Fruit fly (Drosophila melanogaster) whole organism, embryonic: Measurements from ENCODE around the gene CG43925.

Source experiments
- CG11398 ChIP-seq: fragments of 200-800 bp; sonication (Bioruptor generic); optimal IDR thresholded peaks from 2 replicates; lab custom pipeline; 2016; ENCODE audit warnings: missing biosample characterization, missing genetic modification characterization
- CG12071 ChIP-seq: fragments of 200-800 bp; sonication (Bioruptor generic); optimal IDR thresholded peaks from 3 replicates; lab custom pipeline; 2018; ENCODE audit warnings: missing biosample characterization, mild to moderate bottlenecking, missing genetic modification characterization
- CG12236 ChIP-seq: fragments of 200-800 bp; sonication (Bioruptor generic); optimal IDR thresholded peaks from 2 replicates; lab custom pipeline; 2016; ENCODE audit warnings: missing biosample characterization, missing genetic modification characterization
- CG12659 ChIP-seq: fragments of 200-800 bp; sonication (Bioruptor generic); optimal IDR thresholded peaks from 3 replicates; lab custom pipeline; 2017; ENCODE audit warnings: mild to moderate bottlenecking, missing biosample characterization, missing genetic modification reagents, missing genetic modification characterization
- CG12769 ChIP-seq: fragments of 200-800 bp; sonication (Bioruptor generic); optimal IDR thresholded peaks from 2 replicates; lab custom pipeline; 2019; ENCODE audit warnings: missing biosample characterization, mild to moderate bottlenecking, missing genetic modification characterization, moderate library complexity
- CG13624 ChIP-seq: fragments of 200-800 bp; sonication (Bioruptor generic); optimal IDR thresholded peaks from 2 replicates; lab custom pipeline; 2016; ENCODE audit warnings: missing biosample characterization, missing genetic modification characterization
- CG13894 ChIP-seq: fragments of 200-800 bp; sonication (Bioruptor generic); optimal IDR thresholded peaks from 3 replicates; lab custom pipeline; 2018; ENCODE audit warnings: missing biosample characterization, mild to moderate bottlenecking, missing genetic modification characterization, moderate library complexity
- CG14710 ChIP-seq: fragments of 200-800 bp; sonication (Bioruptor generic); optimal IDR thresholded peaks from 3 replicates; lab custom pipeline; 2019; ENCODE audit warnings: missing biosample characterization, mild to moderate bottlenecking, missing genetic modification characterization, moderate library complexity
- CG1602 ChIP-seq: fragments of 200-800 bp; sonication (Bioruptor generic); optimal IDR thresholded peaks from 3 replicates; lab custom pipeline; 2016; ENCODE audit warnings: missing biosample characterization, missing genetic modification characterization
- CG17328 ChIP-seq: fragments of 200-800 bp; sonication (Bioruptor generic); IDR thresholded peaks from 2 replicates; pipeline ENCODE4 v1.3.6; 2022; ENCODE audit warnings: missing biosample characterization, missing genetic modification characterization
- CG2202 ChIP-seq: fragments of 200-800 bp; sonication (Bioruptor generic); optimal IDR thresholded peaks from 2 replicates; lab custom pipeline; 2018; ENCODE audit warnings: missing biosample characterization, mild to moderate bottlenecking, missing genetic modification characterization
- CG32532 ChIP-seq: fragments of 200-800 bp; sonication (Bioruptor generic); IDR thresholded peaks from 2 replicates; pipeline ENCODE4 v1.3.6; 2022; ENCODE audit warnings: missing biosample characterization, missing genetic modification characterization
- CG3281 ChIP-seq: fragments of 200-800 bp; sonication (Bioruptor generic); optimal IDR thresholded peaks from 3 replicates; lab custom pipeline; 2017; ENCODE audit warnings: missing biosample characterization, mild to moderate bottlenecking, missing genetic modification characterization
- CG3726 ChIP-seq: fragments of 200-800 bp; sonication (Bioruptor generic); IDR thresholded peaks from 3 replicates; pipeline ENCODE4, ENCODE4 v1.3.6; 2022; ENCODE audit warnings: missing biosample characterization, missing genetic modification characterization
- CG6689 ChIP-seq: fragments of 200-800 bp; sonication (Bioruptor generic); IDR thresholded peaks from 2 replicates; pipeline ENCODE4 v1.3.6; 2022; ENCODE audit warnings: missing biosample characterization, missing genetic modification characterization
- CG6765 ChIP-seq: fragments of 200-800 bp; sonication (Bioruptor generic); optimal IDR thresholded peaks from 3 replicates; lab custom pipeline; 2017; ENCODE audit warnings: missing biosample characterization, mild to moderate bottlenecking, missing genetic modification characterization
- CG6791 ChIP-seq: fragments of 200-800 bp; sonication (Bioruptor generic); IDR thresholded peaks from 3 replicates; pipeline ENCODE4 v1.3.6; 2022; ENCODE audit warnings: missing biosample characterization, missing genetic modification characterization; ENCODE audit not compliant: partially characterized antibody
- CG7928 ChIP-seq: fragments of 200-800 bp; sonication (Bioruptor generic); optimal IDR thresholded peaks from 2 replicates; lab custom pipeline; 2017; ENCODE audit warnings: missing biosample characterization, mild to moderate bottlenecking, missing genetic modification characterization
- Dfd ChIP-seq, 2 experiments: fragments of >200 bp; optimal IDR thresholded peaks; 2 replicates each; lab custom pipeline; 2017; ENCODE audit warnings: missing biosample characterization in 2 of 2, missing genetic modification characterization in 2 of 2
- Ets97D ChIP-seq: fragments of 200-800 bp; sonication (Bioruptor generic); optimal IDR thresholded peaks from 3 replicates; lab custom pipeline; 2016; ENCODE audit warnings: missing biosample characterization, missing genetic modification characterization
- Hmr ChIP-seq: fragments of 200-800 bp; sonication (Bioruptor generic); optimal IDR thresholded peaks from 3 replicates; lab custom pipeline; 2017; ENCODE audit warnings: mild to moderate bottlenecking, missing biosample characterization, missing genetic modification reagents, missing genetic modification characterization
- Lim3 ChIP-seq: fragments of 200-800 bp; sonication (Bioruptor generic); IDR thresholded peaks from 2 replicates; pipeline ENCODE4 v1.3.6; 2022; ENCODE audit warnings: missing biosample characterization, missing genetic modification characterization
- MBD-R2 ChIP-seq: fragments of 200-800 bp; sonication (Bioruptor generic); IDR thresholded peaks from 2 replicates; pipeline ENCODE4 v1.3.6; 2022; ENCODE audit warnings: missing biosample characterization, missing genetic modification characterization
- Med ChIP-seq: fragments of 200-800 bp; sonication (Bioruptor generic); peaks from one replicate; lab custom pipeline; 2016; ENCODE audit warnings: missing biosample characterization, missing genetic modification characterization, mild to moderate bottlenecking, inconsistent platforms, moderate library complexity
- Meics ChIP-seq: fragments of 200-800 bp; sonication (Bioruptor generic); optimal IDR thresholded peaks from 2 replicates; lab custom pipeline; 2017; ENCODE audit warnings: missing biosample characterization, mild to moderate bottlenecking, missing genetic modification characterization
- Nf-YB ChIP-seq: fragments of 200-800 bp; sonication (Bioruptor generic); optimal IDR thresholded peaks from 3 replicates; lab custom pipeline; 2019; ENCODE audit warnings: missing biosample characterization, mild to moderate bottlenecking, missing genetic modification characterization, moderate library complexity
- Sry-β ChIP-seq: fragments of 200-800 bp; sonication (Bioruptor generic); optimal IDR thresholded peaks from 2 replicates; lab custom pipeline; 2018; ENCODE audit warnings: missing biosample characterization, mild to moderate bottlenecking, missing genetic modification characterization, moderate library complexity
- TFAM ChIP-seq: fragments of 200-800 bp; sonication (Bioruptor generic); optimal IDR thresholded peaks from 2 replicates; lab custom pipeline; 2017; ENCODE audit warnings: missing biosample characterization, missing genetic modification characterization, inconsistent platforms
- az2 ChIP-seq: fragments of 200-800 bp; sonication (Bioruptor generic); optimal IDR thresholded peaks from 3 replicates; lab custom pipeline; 2016; ENCODE audit warnings: missing biosample characterization, missing genetic modification characterization
- bcd ChIP-seq: fragments of 200-800 bp; sonication (Bioruptor generic); optimal IDR thresholded peaks from 2 replicates; lab custom pipeline; 2017; ENCODE audit warnings: missing biosample characterization, mild to moderate bottlenecking, missing genetic modification characterization
- cad ChIP-seq: fragments of >200 bp; optimal IDR thresholded peaks from 2 replicates; lab custom pipeline; 2017; ENCODE audit warnings: missing biosample characterization, missing genetic modification characterization
- chinmo ChIP-seq: fragments of 200-800 bp; sonication (Bioruptor generic); IDR thresholded peaks from 4 replicates; pipeline ENCODE4 v1.3.6; 2022; ENCODE audit warnings: missing biosample characterization, missing genetic modification characterization; ENCODE audit not compliant: partially characterized antibody
- corto ChIP-seq: fragments of 200-800 bp; sonication (Bioruptor generic); optimal IDR thresholded peaks from 2 replicates; lab custom pipeline; 2016; ENCODE audit warnings: missing biosample characterization, mild to moderate bottlenecking, missing genetic modification characterization, moderate library complexity
- crc ChIP-seq: fragments of 200-800 bp; sonication (Bioruptor generic); optimal IDR thresholded peaks from 2 replicates; lab custom pipeline; 2016; ENCODE audit warnings: missing biosample characterization, missing genetic modification characterization
- grau ChIP-seq: fragments of 200-800 bp; optimal IDR thresholded peaks from 3 replicates; lab custom pipeline; 2019; ENCODE audit warnings: missing biosample characterization, mild to moderate bottlenecking, missing genetic modification characterization, moderate library complexity
- hb ChIP-seq: fragments of 200-800 bp; sonication (Bioruptor generic); IDR thresholded peaks from 3 replicates; pipeline ENCODE4 v1.3.6; 2022; ENCODE audit warnings: missing biosample characterization, missing genetic modification characterization; ENCODE audit not compliant: partially characterized antibody
- kah ChIP-seq: fragments of 200-800 bp; sonication (Bioruptor generic); optimal IDR thresholded peaks from 2 replicates; lab custom pipeline; 2018; ENCODE audit warnings: missing biosample characterization, mild to moderate bottlenecking, missing genetic modification characterization
- kay ChIP-seq: fragments of 200-800 bp; sonication (Bioruptor generic); optimal IDR thresholded peaks from 2 replicates; lab custom pipeline; 2016; ENCODE audit warnings: missing biosample characterization, missing genetic modification characterization
- lab ChIP-seq: fragments of 200-800 bp; sonication (Bioruptor generic); optimal IDR thresholded peaks from 3 replicates; lab custom pipeline; 2017; ENCODE audit warnings: missing biosample characterization, missing genetic modification characterization, mild to moderate bottlenecking, moderate library complexity, missing genetic modification reagents
- mirr ChIP-seq: fragments of 200-800 bp; sonication (Bioruptor generic); optimal IDR thresholded peaks from 3 replicates; lab custom pipeline; 2018; ENCODE audit warnings: missing biosample characterization, mild to moderate bottlenecking, missing genetic modification characterization
- nau ChIP-seq: fragments of 200-800 bp; sonication (Bioruptor generic); optimal IDR thresholded peaks from 3 replicates; lab custom pipeline; 2017; ENCODE audit warnings: missing biosample characterization, mild to moderate bottlenecking, missing genetic modification characterization, missing genetic modification reagents
- nom ChIP-seq: fragments of 200-800 bp; sonication (Bioruptor generic); optimal IDR thresholded peaks from 2 replicates; lab custom pipeline; 2017; ENCODE audit warnings: missing biosample characterization, missing genetic modification characterization, mild to moderate bottlenecking, moderate library complexity, missing genetic modification reagents
- onecut ChIP-seq: fragments of 200-800 bp; sonication (Bioruptor generic); IDR thresholded peaks from 2 replicates; pipeline ENCODE4 v1.3.6; 2022; ENCODE audit warnings: missing biosample characterization, missing genetic modification characterization
- pan ChIP-seq, 4 experiments: fragments of >200 bp in 3 of 4; fragments of 200-800 bp in 1 of 4; sonication (Bioruptor generic) in 1 of 4; optimal IDR thresholded peaks in 3 of 4; IDR thresholded peaks in 1 of 4; 2 replicates each; pipeline versions ENCODE4 v1.3.6 to Lab custom; 2017 to 2022; ENCODE audit warnings: missing biosample characterization in 2 of 4, missing genetic modification characterization in 2 of 4, mixed read lengths in 1 of 4
- psq ChIP-seq: fragments of 200-800 bp; sonication (Bioruptor generic); optimal IDR thresholded peaks from 2 replicates; lab custom pipeline; 2017; ENCODE audit warnings: missing biosample characterization, missing genetic modification characterization
- sens ChIP-seq: fragments of 200-800 bp; sonication (Bioruptor generic); peaks from one replicate; lab custom pipeline; 2016; ENCODE audit warnings: missing biosample characterization, missing genetic modification characterization
- sob ChIP-seq: fragments of 200-800 bp; sonication (Bioruptor generic); IDR thresholded peaks from 2 replicates; pipeline ENCODE4 v1.3.6; 2022; ENCODE audit warnings: missing biosample characterization, missing genetic modification characterization
- unc-4 ChIP-seq: fragments of 200-800 bp; sonication (Bioruptor generic); IDR thresholded peaks from 2 replicates; pipeline ENCODE4 v1.3.6; 2022; ENCODE audit warnings: missing biosample characterization, missing genetic modification characterization; ENCODE audit not compliant: partially characterized antibody
- usp ChIP-seq: fragments of >200 bp; optimal IDR thresholded peaks from 2 replicates; lab custom pipeline; 2017; ENCODE audit warnings: missing biosample characterization, missing genetic modification characterization
- vvl ChIP-seq: fragments of 200-800 bp; sonication (Bioruptor generic); IDR thresholded peaks from 2 replicates; pipeline ENCODE4 v1.3.6; 2022; ENCODE audit warnings: missing biosample characterization, missing genetic modification characterization

The CG43925 gene

dm6 chr2L:13156349-13156748 lies 19.9 kb upstream of the CG43925 start (continued):
- TF ChIP-seq crc (GFP tag; lab: Kevin White, UChicago) (no peak), kah (no peak), CG6791 (GFP tag; lab: Robert Waterston, UW) (no peak), kay (GFP tag; lab: Kevin White, UChicago) (no peak), CG3726 (GFP tag; lab: Robert Waterston, UW) (no peak), CG12659 (peak; percentile 12), CG11398 (GFP tag; lab: Kevin White, UChicago) (no peak), az2 (GFP tag; lab: Kevin White, UChicago) (no peak), psq (GFP tag; lab: Kevin White, UChicago) (no peak), CG13624 (GFP tag; lab: Kevin White, UChicago) (no peak)

DNA sequence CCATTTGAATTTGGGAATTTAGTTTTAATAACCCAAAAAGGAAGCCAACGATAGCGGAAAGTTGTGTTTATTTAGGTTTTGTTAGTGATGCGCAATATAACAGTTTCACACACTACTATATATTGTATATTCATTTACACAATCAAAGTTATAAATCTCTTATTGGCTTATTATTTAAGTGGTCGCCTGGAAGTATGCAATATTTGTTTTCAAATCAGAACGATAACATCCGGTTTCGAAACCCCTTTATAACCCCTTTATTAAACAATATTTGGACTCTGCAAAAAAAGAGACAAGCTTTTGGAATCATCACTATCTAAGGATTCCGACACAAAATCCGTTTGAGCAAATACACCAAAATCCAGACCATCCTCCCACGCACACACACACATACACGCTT lies 18.3 kb upstream of the CG43925 start:
- TF ChIP-seq CG7928 (GFP tag; lab: Kevin White, UChicago) (no peak), hb (GFP tag; lab: Robert Waterston, UW) (no peak), CG2202 (tag; lab: Kevin White, UChicago) (no peak), Med (peak; percentile 87), CG17328 (GFP tag; lab: Robert Waterston, UW) (no peak), CG13894 (tag; lab: Kevin White, UChicago) (no peak), Lim3 (no peak), MBD-R2 (no peak), CG12769 (tag; lab: Kevin White, UChicago) (no peak), CG6765 (peak; percentile 51), unc-4 (GFP tag; lab: Robert Waterston, UW) (no peak), TFAM (GFP tag; lab: Kevin White, UChicago) (no peak), CG14710 (no peak), onecut (GFP tag; lab: Robert Waterston, UW) (0 out of 2 replicates have a peak, but pooled peaks have one; percentile 11), grau (no peak), Nf-YB (GFP tag; lab: Kevin White, UChicago) (no peak), nom (GFP tag; lab: Kevin White, UChicago) (no peak), Hmr (GFP tag; lab: Kevin White, UChicago) (no peak), CG12071 (peak; percentile 6), Sry-β (no peak), CG6689 (GFP tag; lab: Robert Waterston, UW) (no peak), CG3281 (peak; percentile 51), CG12236 (no peak), CG32532 (GFP tag; lab: Robert Waterston, UW) (peak; percentile 33; the same call in 1 of the 2 replicates), pan (optimal IDR thresholded peaks at IDR 0.05; lab: Kevin White, UChicago) (no peak), pan (GFP tag; optimal IDR thresholded peaks at IDR 0.05 in 1 of 2, IDR thresholded peaks at IDR 0.05 in 1 of 2) (peak in 1 of 2 experiments; percentile 15), sob (GFP tag; lab: Robert Waterston, UW) (no peak), Dfd (GFP tag; optimal IDR thresholded peaks at IDR 0.05; lab: Kevin White, UChicago) (no peak), vvl (GFP tag; lab: Robert Waterston, UW) (no peak), lab (GFP tag; lab: Kevin White, UChicago) (peak; percentile 60), corto (GFP tag; lab: Kevin White, UChicago) (no peak), nau (GFP tag; lab: Kevin White, UChicago) (peak; percentile 34), chinmo (GFP tag; lab: Robert Waterston, UW) (no peak), Meics (GFP tag; lab: Kevin White, UChicago) (peak; percentile 42), Ets97D (peak; percentile 90), cad (GFP tag; lab: Kevin White, UChicago) (no peak), mirr (GFP tag; lab: Kevin White, UChicago) (peak; percentile 51), usp (GFP tag; lab: Kevin White, UChicago) (no peak), bcd (GFP tag; lab: Kevin White, UChicago) (peak; percentile 6), CG1602 (GFP tag; lab: Kevin White, UChicago) (no peak), sens (GFP tag; lab: Kevin White, UChicago) (peak; percentile 59)
